Fruit fly (Drosophila melanogaster) whole organism, embryonic: ENCODE measurements around the gene ct.

ENCODE experiments used
- Adf1 ChIP-seq: fragments of 200-800 bp; sonication (Bioruptor generic); IDR thresholded peaks from 2 replicates; pipeline ENCODE4 v1.3.6; 2022; ENCODE audit warnings: missing biosample characterization, missing genetic modification characterization
- Bgb ChIP-seq: fragments of 200-800 bp; sonication (Bioruptor generic); IDR thresholded peaks from 2 replicates; pipeline ENCODE4 v1.3.6; 2022; ENCODE audit warnings: missing biosample characterization, missing genetic modification characterization; ENCODE audit not compliant: partially characterized antibody
- CG1024 ChIP-seq: fragments of 200-800 bp; sonication (Bioruptor generic); IDR thresholded peaks from 2 replicates; pipeline ENCODE4 v1.3.6; 2022; ENCODE audit warnings: missing biosample characterization, missing genetic modification characterization
- CG10959 ChIP-seq: fragments of 200-800 bp; sonication (Bioruptor generic); IDR thresholded peaks from 2 replicates; pipeline ENCODE4 v1.3.6; 2022; ENCODE audit warnings: missing biosample characterization, missing genetic modification characterization
- CG12219 ChIP-seq: fragments of 200-800 bp; sonication (Bioruptor generic); optimal IDR thresholded peaks from 3 replicates; lab custom pipeline; 2018; ENCODE audit warnings: missing biosample characterization, mild to moderate bottlenecking, missing genetic modification characterization
- CG13287 ChIP-seq: fragments of 200-800 bp; sonication (Bioruptor generic); IDR thresholded peaks from 2 replicates; pipeline ENCODE4 v1.3.6; 2022; ENCODE audit warnings: missing biosample characterization, missing genetic modification characterization; ENCODE audit not compliant: partially characterized antibody
- CG13296 ChIP-seq: fragments of 200-800 bp; sonication (Bioruptor generic); optimal IDR thresholded peaks from 3 replicates; lab custom pipeline; 2018; ENCODE audit warnings: missing biosample characterization, mild to moderate bottlenecking, missing genetic modification characterization
- CG16813 ChIP-seq: fragments of 200-800 bp; sonication (Bioruptor generic); IDR thresholded peaks from 3 replicates; pipeline ENCODE4 v1.3.6; 2022; ENCODE audit warnings: missing biosample characterization, missing genetic modification characterization; ENCODE audit not compliant: partially characterized antibody
- CG17328 ChIP-seq: fragments of 200-800 bp; sonication (Bioruptor generic); IDR thresholded peaks from 2 replicates; pipeline ENCODE4 v1.3.6; 2022; ENCODE audit warnings: missing biosample characterization, missing genetic modification characterization
- CG17912 ChIP-seq: fragments of 200-800 bp; sonication (Bioruptor generic); optimal IDR thresholded peaks from 2 replicates; lab custom pipeline; 2018; ENCODE audit warnings: missing biosample characterization, mild to moderate bottlenecking, missing genetic modification characterization
- CG2202 ChIP-seq: fragments of 200-800 bp; sonication (Bioruptor generic); optimal IDR thresholded peaks from 2 replicates; lab custom pipeline; 2018; ENCODE audit warnings: missing biosample characterization, mild to moderate bottlenecking, missing genetic modification characterization
- CG3838 ChIP-seq: fragments of 200-800 bp; sonication (Bioruptor generic); optimal IDR thresholded peaks from 3 replicates; lab custom pipeline; 2016; ENCODE audit warnings: missing biosample characterization, missing genetic modification characterization
- CG4328 ChIP-seq: fragments of 200-800 bp; sonication (Bioruptor generic); optimal IDR thresholded peaks from 3 replicates; lab custom pipeline; 2017; ENCODE audit warnings: missing biosample characterization, missing genetic modification reagents, missing genetic modification characterization
- CG6654 ChIP-seq: fragments of 200-800 bp; sonication (Bioruptor generic); optimal IDR thresholded peaks from 2 replicates; lab custom pipeline; 2017; ENCODE audit warnings: missing biosample characterization, mild to moderate bottlenecking, missing genetic modification characterization
- CG6683 ChIP-seq: fragments of 200-800 bp; sonication (Bioruptor generic); optimal IDR thresholded peaks from 2 replicates; lab custom pipeline; 2017; ENCODE audit warnings: missing biosample characterization, mild to moderate bottlenecking, missing genetic modification characterization, missing genetic modification reagents
- CG8290 ChIP-seq, 3 experiments: fragments of 200-800 bp; sonication (Bioruptor generic); optimal IDR thresholded peaks; 2 replicates each; lab custom pipeline; 2016 to 2019; ENCODE audit warnings: missing biosample characterization in 3 of 3, missing genetic modification characterization in 3 of 3, mild to moderate bottlenecking in 2 of 3, moderate library complexity in 1 of 3
- CG8765 ChIP-seq: fragments of 200-800 bp; sonication (Bioruptor generic); IDR thresholded peaks from 2 replicates; pipeline ENCODE4 v1.3.6; 2022; ENCODE audit warnings: missing biosample characterization, missing genetic modification characterization
- CG8944 ChIP-seq: fragments of 200-800 bp; sonication (Bioruptor generic); optimal IDR thresholded peaks from 3 replicates; lab custom pipeline; 2016; ENCODE audit warnings: missing biosample characterization, missing genetic modification characterization
- Deaf1 ChIP-seq: fragments of 200-800 bp; optimal IDR thresholded peaks from 3 replicates; lab custom pipeline; 2019; ENCODE audit warnings: missing biosample characterization, mild to moderate bottlenecking, missing genetic modification characterization, moderate library complexity
- Dfd ChIP-seq, 2 experiments: fragments of >200 bp; optimal IDR thresholded peaks; 2 replicates each; lab custom pipeline; 2017; ENCODE audit warnings: missing biosample characterization in 2 of 2, missing genetic modification characterization in 2 of 2
- Elba2 ChIP-seq: fragments of 200-800 bp; sonication (Bioruptor generic); optimal IDR thresholded peaks from 3 replicates; lab custom pipeline; 2016; ENCODE audit warnings: missing biosample characterization, missing genetic modification characterization
- Fer2 ChIP-seq: fragments of 200-800 bp; sonication (Bioruptor generic); optimal IDR thresholded peaks from 2 replicates; lab custom pipeline; 2018; ENCODE audit warnings: missing biosample characterization, mild to moderate bottlenecking, missing genetic modification characterization, moderate library complexity
- Fer3 ChIP-seq: fragments of 200-800 bp; sonication (Bioruptor generic); optimal IDR thresholded peaks from 2 replicates; lab custom pipeline; 2018; ENCODE audit warnings: missing biosample characterization, mild to moderate bottlenecking, missing genetic modification characterization, moderate library complexity
- Lpt ChIP-seq: fragments of >200 bp; optimal IDR thresholded peaks from 2 replicates; lab custom pipeline; 2018; ENCODE audit warnings: missing biosample characterization, missing genetic modification characterization
- MBD-R2 ChIP-seq: fragments of 200-800 bp; sonication (Bioruptor generic); IDR thresholded peaks from 2 replicates; pipeline ENCODE4 v1.3.6; 2022; ENCODE audit warnings: missing biosample characterization, missing genetic modification characterization
- Nf-YC ChIP-seq: fragments of 200-800 bp; optimal IDR thresholded peaks from 3 replicates; lab custom pipeline; 2019; ENCODE audit warnings: missing biosample characterization, mild to moderate bottlenecking, missing genetic modification characterization, moderate library complexity
- Scr ChIP-seq: fragments of 200-800 bp; sonication (Bioruptor generic); IDR thresholded peaks from 2 replicates; pipeline ENCODE4 v1.3.6; 2022; ENCODE audit warnings: missing biosample characterization, missing genetic modification characterization; ENCODE audit not compliant: partially characterized antibody
- Tbp ChIP-seq: fragments of >200 bp; optimal IDR thresholded peaks from 2 replicates; lab custom pipeline; 2018; ENCODE audit warnings: missing biosample characterization, missing genetic modification characterization
- Trl ChIP-seq, 3 experiments: fragments of >200 bp in 2 of 3; fragments of 200-800 bp in 1 of 3; sonication (Bioruptor generic) in 1 of 3; optimal IDR thresholded peaks; 2 replicates in 1 of 3; 3 replicates in 2 of 3; lab custom pipeline; 2016 to 2017; ENCODE audit warnings: missing biosample characterization in 1 of 3, missing genetic modification characterization in 1 of 3
- Xrp1 ChIP-seq: fragments of 200-800 bp; sonication (Bioruptor generic); IDR thresholded peaks from 2 replicates; pipeline ENCODE4 v1.3.6; 2022; ENCODE audit warnings: missing biosample characterization, missing genetic modification characterization
- amos ChIP-seq: fragments of 200-800 bp; sonication (Bioruptor generic); IDR thresholded peaks from 2 replicates; pipeline ENCODE4 v1.3.6; 2022; ENCODE audit warnings: missing biosample characterization, missing genetic modification characterization; ENCODE audit not compliant: partially characterized antibody
- chn ChIP-seq: fragments of 200-800 bp; sonication (Bioruptor generic); optimal IDR thresholded peaks from 2 replicates; lab custom pipeline; 2016; ENCODE audit warnings: missing biosample characterization, missing genetic modification characterization
- esg ChIP-seq: fragments of 200-800 bp; sonication (Bioruptor generic); conservative IDR thresholded peaks from 2 replicates; pipeline ENCODE4 v1.3.6; 2022; ENCODE audit warnings: missing biosample characterization, missing genetic modification characterization
- hkb ChIP-seq, 2 experiments: fragments of 200-800 bp in 1 of 2; fragments of >200 bp in 1 of 2; sonication (Bioruptor generic) in 1 of 2; IDR thresholded peaks in 1 of 2; optimal IDR thresholded peaks in 1 of 2; 2 replicates each; pipeline versions ENCODE4 v1.3.6 to Lab custom; 2017 to 2022; ENCODE audit warnings: missing biosample characterization in 1 of 2, missing genetic modification characterization in 1 of 2
- jing ChIP-seq: fragments of 200-800 bp; sonication (Bioruptor generic); optimal IDR thresholded peaks from 2 replicates; lab custom pipeline; 2018; ENCODE audit warnings: missing biosample characterization, mild to moderate bottlenecking, missing genetic modification characterization
- jumu ChIP-seq: fragments of 200-800 bp; sonication (Bioruptor generic); optimal IDR thresholded peaks from 3 replicates; lab custom pipeline; 2016; ENCODE audit warnings: missing biosample characterization, missing genetic modification characterization
- lmd ChIP-seq: fragments of 200-800 bp; sonication (Bioruptor generic); IDR thresholded peaks from 2 replicates; pipeline ENCODE4 v1.3.6; 2022; ENCODE audit warnings: missing biosample characterization, missing genetic modification characterization
- nerfin-2 ChIP-seq: fragments of 200-800 bp; sonication (Bioruptor generic); IDR thresholded peaks from 2 replicates; pipeline ENCODE4 v1.3.6; 2022; ENCODE audit warnings: missing biosample characterization, missing genetic modification characterization; ENCODE audit not compliant: partially characterized antibody
- pum ChIP-seq: fragments of 200-800 bp; sonication (Bioruptor generic); optimal IDR thresholded peaks from 2 replicates; lab custom pipeline; 2016; ENCODE audit warnings: missing biosample characterization, missing genetic modification characterization
- ro ChIP-seq: fragments of 200-800 bp; sonication (Bioruptor generic); IDR thresholded peaks from 2 replicates; pipeline ENCODE4 v1.3.6; 2022; ENCODE audit warnings: missing biosample characterization, missing genetic modification characterization
- schlank ChIP-seq: fragments of 200-800 bp; sonication (Bioruptor generic); optimal IDR thresholded peaks from 2 replicates; lab custom pipeline; 2018; ENCODE audit warnings: missing biosample characterization, mild to moderate bottlenecking, missing genetic modification characterization
- shn ChIP-seq: fragments of 200-800 bp; sonication (Bioruptor generic); optimal IDR thresholded peaks from 3 replicates; lab custom pipeline; 2016; ENCODE audit warnings: missing biosample characterization, missing genetic modification characterization
- trem ChIP-seq: fragments of 200-800 bp; optimal IDR thresholded peaks from 3 replicates; lab custom pipeline; 2019; ENCODE audit warnings: missing biosample characterization, mild to moderate bottlenecking, missing genetic modification characterization, moderate library complexity
- unpg ChIP-seq: fragments of 200-800 bp; sonication (Bioruptor generic); optimal IDR thresholded peaks from 3 replicates; lab custom pipeline; 2018; ENCODE audit warnings: missing biosample characterization, mild to moderate bottlenecking, missing genetic modification characterization, moderate library complexity
- wdn ChIP-seq: fragments of 200-800 bp; sonication (Bioruptor generic); IDR thresholded peaks from 2 replicates; pipeline ENCODE4 v1.3.6; 2022; ENCODE audit warnings: missing biosample characterization, missing genetic modification characterization
- yki ChIP-seq: fragments of >200 bp; optimal IDR thresholded peaks from 3 replicates; lab custom pipeline; 2018
- z ChIP-seq: fragments of 200-800 bp; sonication (Bioruptor generic); IDR thresholded peaks from 3 replicates; pipeline ENCODE4 v1.3.6; 2022; ENCODE audit warnings: missing biosample characterization, missing genetic modification characterization
- zf30C ChIP-seq: fragments of 200-800 bp; sonication (Bioruptor generic); optimal IDR thresholded peaks from 3 replicates; lab custom pipeline; 2018; ENCODE audit warnings: missing biosample characterization, mild to moderate bottlenecking, missing genetic modification characterization
- zfh1 ChIP-seq: fragments of 200-800 bp; sonication (Bioruptor generic); IDR thresholded peaks from 3 replicates; pipeline ENCODE4 v1.3.6; 2022; ENCODE audit warnings: missing biosample characterization, missing genetic modification characterization

ct gene

dm6 chrX:7607991-7608605 lies at the start of gene ct:
TSS of gene ct (plus strand) at chrX:7608428.
- TF ChIP-seq trem, result no peak
- no peak for TF ChIP-seq CG8944 (GFP tag; lab: Kevin White, UChicago)
- TF ChIP-seq nerfin-2 (GFP tag; lab: Robert Waterston, UW), result no peak
- peak; percentile 18 for TF ChIP-seq hkb (optimal IDR thresholded peaks at IDR 0.05; lab: Kevin White, UChicago)
- no peak for TF ChIP-seq hkb (GFP tag; IDR thresholded peaks at IDR 0.05; lab: Robert Waterston, UW)
- TF ChIP-seq CG2202 (tag; lab: Kevin White, UChicago), result no peak
- TF ChIP-seq Adf1 (GFP tag; lab: Robert Waterston, UW), result peak; percentile 98
- TF ChIP-seq schlank, result no peak
- TF ChIP-seq CG8765 (GFP tag; lab: Robert Waterston, UW), result no peak
- no peak for TF ChIP-seq jumu (GFP tag; lab: Kevin White, UChicago)
- TF ChIP-seq wdn (GFP tag; lab: Robert Waterston, UW), result no peak
- peak; percentile 7; the same call in 1 of the 2 replicates for TF ChIP-seq CG17328 (GFP tag; lab: Robert Waterston, UW)
- TF ChIP-seq CG10959, result no peak
- TF ChIP-seq jing (GFP tag; lab: Kevin White, UChicago), result peak; percentile 14
- TF ChIP-seq Bgb (GFP tag; lab: Robert Waterston, UW), result peak; percentile 58; the same call in 1 of the 2 replicates
- TF ChIP-seq yki (lab: Kevin White, UChicago), result peak; percentile 18
- no peak for TF ChIP-seq CG6654
- TF ChIP-seq CG1024 (GFP tag; lab: Robert Waterston, UW), result no peak
- no peak for TF ChIP-seq CG6683 (GFP tag; lab: Kevin White, UChicago)
- TF ChIP-seq MBD-R2, result no peak
- TF ChIP-seq amos (GFP tag; lab: Robert Waterston, UW), result peak; percentile 37; the same call in 1 of the 2 replicates
- no peak for TF ChIP-seq pum (GFP tag; lab: Kevin White, UChicago)
- peak; percentile 86 for TF ChIP-seq Deaf1
- peak; percentile 77 for TF ChIP-seq Nf-YC (tag; lab: Kevin White, UChicago)
- TF ChIP-seq unpg (GFP tag; lab: Kevin White, UChicago), result no peak
- TF ChIP-seq lmd, result no peak
- no peak for TF ChIP-seq shn
- peak; percentile 30; the same call in 1 of the 2 replicates for TF ChIP-seq Scr (GFP tag; lab: Robert Waterston, UW)
- TF ChIP-seq Fer2 (tag; lab: Kevin White, UChicago), result no peak
- peak; percentile 25; the same call in 1 of the 3 replicates for TF ChIP-seq CG16813
- TF ChIP-seq CG13296, result no peak
- no peak for TF ChIP-seq Tbp (GFP tag; lab: Kevin White, UChicago)
- peak; percentile 79 for TF ChIP-seq Elba2
- peak; percentile 98 for TF ChIP-seq z (GFP tag; lab: Robert Waterston, UW)
- no peak for TF ChIP-seq CG12219 (GFP tag; lab: Kevin White, UChicago)
- TF ChIP-seq Fer3 (tag; lab: Kevin White, UChicago), result no peak
- TF ChIP-seq esg (GFP tag; lab: Robert Waterston, UW), result no peak
- peak; percentile 42; the same call in 1 of the 2 replicates for TF ChIP-seq CG13287 (GFP tag; lab: Robert Waterston, UW)
- no peak for TF ChIP-seq CG3838 (GFP tag; lab: Kevin White, UChicago)
- TF ChIP-seq ro (GFP tag; lab: Robert Waterston, UW), result no peak
- 0 out of 3 replicates have a peak, but pooled peaks have one; percentile 20 for TF ChIP-seq zfh1 (GFP tag; lab: Robert Waterston, UW)
- no peak for TF ChIP-seq Lpt
- TF ChIP-seq chn (GFP tag; lab: Kevin White, UChicago), result no peak
- TF ChIP-seq CG8290 (GFP tag; optimal IDR thresholded peaks at IDR 0.05; lab: Kevin White, UChicago), result peak; percentile 13
- no peak for TF ChIP-seq CG8290 (tag; optimal IDR thresholded peaks at IDR 0.05; lab: Kevin White, UChicago)
- TF ChIP-seq Trl (optimal IDR thresholded peaks at IDR 0.05; lab: Kevin White, UChicago), result peak; percentile 85 to 86
- no peak for TF ChIP-seq Trl (GFP tag; optimal IDR thresholded peaks at IDR 0.05; lab: Kevin White, UChicago)
- peak in 1 of 2 experiments; percentile 45 for TF ChIP-seq Dfd (GFP tag; optimal IDR thresholded peaks at IDR 0.05; lab: Kevin White, UChicago)
- peak; percentile 26; the same call in 1 of the 2 replicates for TF ChIP-seq Xrp1 (GFP tag; lab: Robert Waterston, UW)
- TF ChIP-seq CG4328 (GFP tag; lab: Kevin White, UChicago), result no peak
- peak; percentile 22 for TF ChIP-seq zf30C (GFP tag; lab: Kevin White, UChicago)
- no peak for TF ChIP-seq CG17912 (GFP tag; lab: Kevin White, UChicago)
